Fruit fly (Drosophila melanogaster) whole organism, prepupa: ENCODE measurements around the gene CG9733.

Experiments used
- Blimp-1 ChIP-seq: fragments of 200-800 bp; sonication (Bioruptor generic); optimal IDR thresholded peaks from 3 replicates; lab custom pipeline; 2017; ENCODE audit warnings: missing biosample characterization, missing genetic modification characterization, mild to moderate bottlenecking, moderate library complexity, missing genetic modification reagents
- CG10631 ChIP-seq: fragments of 200-800 bp; sonication (Bioruptor generic); optimal IDR thresholded peaks from 2 replicates; lab custom pipeline; 2016; ENCODE audit warnings: missing biosample characterization, missing genetic modification characterization
- CG11294 ChIP-seq: fragments of 200-800 bp; sonication (Bioruptor generic); IDR thresholded peaks from 2 replicates; pipeline ENCODE4 v1.3.6; 2022; ENCODE audit warnings: missing biosample characterization, missing genetic modification characterization
- CG11762 ChIP-seq: fragments of 200-800 bp; sonication (Bioruptor generic); optimal IDR thresholded peaks from 3 replicates; lab custom pipeline; 2016; ENCODE audit warnings: missing biosample characterization, missing genetic modification characterization; ENCODE audit not compliant: insufficient read depth
- CG11902 ChIP-seq: fragments of 200-800 bp; sonication (Bioruptor generic); optimal IDR thresholded peaks from 3 replicates; lab custom pipeline; 2016; ENCODE audit warnings: missing biosample characterization, missing genetic modification characterization
- CG3032 ChIP-seq: fragments of 200-800 bp; optimal IDR thresholded peaks from 2 replicates; lab custom pipeline; 2019; ENCODE audit warnings: missing biosample characterization, mild to moderate bottlenecking, missing genetic modification characterization, moderate library complexity
- CG31627 ChIP-seq: fragments of 200-800 bp; sonication (Bioruptor generic); optimal IDR thresholded peaks from 3 replicates; lab custom pipeline; 2016; ENCODE audit warnings: missing biosample characterization, missing genetic modification characterization
- CG32006 ChIP-seq: fragments of 200-800 bp; sonication (Bioruptor generic); optimal IDR thresholded peaks from 3 replicates; lab custom pipeline; 2017; ENCODE audit warnings: missing biosample characterization, mild to moderate bottlenecking, missing genetic modification characterization
- CG34406 ChIP-seq: fragments of 200-800 bp; sonication (Bioruptor generic); optimal IDR thresholded peaks from 3 replicates; lab custom pipeline; 2016; ENCODE audit warnings: missing biosample characterization, missing genetic modification characterization
- CG3919 ChIP-seq: fragments of 200-800 bp; sonication (Bioruptor generic); optimal IDR thresholded peaks from 3 replicates; lab custom pipeline; 2016; ENCODE audit warnings: missing biosample characterization, missing genetic modification characterization
- CG4318 ChIP-seq: fragments of 200-800 bp; sonication (Bioruptor generic); optimal IDR thresholded peaks from 3 replicates; lab custom pipeline; 2017; ENCODE audit warnings: missing biosample characterization, mild to moderate bottlenecking, missing genetic modification characterization
- CG6276 ChIP-seq: fragments of 200-800 bp; sonication (Bioruptor generic); optimal IDR thresholded peaks from 2 replicates; lab custom pipeline; 2017; ENCODE audit warnings: missing biosample characterization, mild to moderate bottlenecking, missing genetic modification characterization
- CG6792 ChIP-seq: fragments of 200-800 bp; sonication (Bioruptor generic); optimal IDR thresholded peaks from 3 replicates; lab custom pipeline; 2016; ENCODE audit warnings: missing biosample characterization, missing genetic modification characterization
- CG6808 ChIP-seq: fragments of 200-800 bp; sonication (Bioruptor generic); optimal IDR thresholded peaks from 3 replicates; lab custom pipeline; 2017; ENCODE audit warnings: missing biosample characterization, missing genetic modification characterization, mild to moderate bottlenecking, moderate library complexity, missing genetic modification reagents
- CG6854 ChIP-seq: fragments of 200-800 bp; sonication (Bioruptor generic); optimal IDR thresholded peaks from 2 replicates; lab custom pipeline; 2017; ENCODE audit warnings: missing biosample characterization, mild to moderate bottlenecking, missing genetic modification characterization
- CG7368 ChIP-seq: fragments of 200-800 bp; sonication (Bioruptor generic); optimal IDR thresholded peaks from 3 replicates; lab custom pipeline; 2016; ENCODE audit warnings: missing biosample characterization, missing genetic modification characterization
- CG8632 ChIP-seq: fragments of 200-800 bp; sonication (Bioruptor generic); optimal IDR thresholded peaks from 3 replicates; lab custom pipeline; 2016; ENCODE audit warnings: missing biosample characterization, missing genetic modification characterization
- Eip75B ChIP-seq: fragments of 200-800 bp; sonication (Bioruptor generic); optimal IDR thresholded peaks from 3 replicates; lab custom pipeline; 2016; ENCODE audit warnings: missing biosample characterization, missing genetic modification characterization
- Eip78C ChIP-seq: fragments of 200-800 bp; sonication (Bioruptor generic); peaks from one replicate; lab custom pipeline; 2016; ENCODE audit warnings: missing biosample characterization, missing genetic modification characterization
- Gug ChIP-seq: fragments of 200-800 bp; sonication (Bioruptor generic); IDR thresholded peaks from 2 replicates; pipeline ENCODE4 v1.3.6; 2022; ENCODE audit warnings: missing biosample characterization, missing genetic modification characterization
- Hr39 ChIP-seq: fragments of 200-800 bp; sonication (Bioruptor generic); optimal IDR thresholded peaks from 2 replicates; lab custom pipeline; 2016; ENCODE audit warnings: missing biosample characterization, missing genetic modification characterization
- Hr4 ChIP-seq: fragments of 200-800 bp; sonication (Bioruptor generic); optimal IDR thresholded peaks from 3 replicates; lab custom pipeline; 2016; ENCODE audit warnings: missing biosample characterization, missing genetic modification characterization
- Lpt ChIP-seq: fragments of 200-800 bp; sonication (Bioruptor generic); optimal IDR thresholded peaks from 3 replicates; lab custom pipeline; 2016; ENCODE audit warnings: missing biosample characterization, missing genetic modification characterization
- OdsH ChIP-seq: fragments of 200-800 bp; sonication (Bioruptor generic); optimal IDR thresholded peaks from 3 replicates; lab custom pipeline; 2016; ENCODE audit warnings: missing biosample characterization, missing genetic modification characterization
- Smox ChIP-seq: fragments of 200-800 bp; sonication (Bioruptor generic); optimal IDR thresholded peaks from 3 replicates; lab custom pipeline; 2016; ENCODE audit warnings: missing biosample characterization, missing genetic modification characterization
- Sox102F ChIP-seq: fragments of 200-800 bp; sonication (Bioruptor generic); optimal IDR thresholded peaks from 2 replicates; lab custom pipeline; 2016; ENCODE audit warnings: missing biosample characterization, mild to moderate bottlenecking, missing genetic modification characterization
- Sox14 ChIP-seq: fragments of 200-800 bp; sonication (Bioruptor generic); optimal IDR thresholded peaks from 3 replicates; lab custom pipeline; 2016; ENCODE audit warnings: missing biosample characterization, missing genetic modification characterization
- Sox15 ChIP-seq: fragments of 200-800 bp; sonication (Bioruptor generic); optimal IDR thresholded peaks from 3 replicates; lab custom pipeline; 2016; ENCODE audit warnings: missing biosample characterization, missing genetic modification characterization
- acj6 ChIP-seq: fragments of 200-800 bp; sonication (Bioruptor generic); optimal IDR thresholded peaks from 3 replicates; lab custom pipeline; 2016; ENCODE audit warnings: missing biosample characterization, missing genetic modification characterization
- cyc ChIP-seq: fragments of 200-800 bp; sonication (Bioruptor generic); optimal IDR thresholded peaks from 3 replicates; lab custom pipeline; 2016; ENCODE audit warnings: missing biosample characterization, missing genetic modification characterization
- dsx ChIP-seq: fragments of 200-800 bp; optimal IDR thresholded peaks from 3 replicates; lab custom pipeline; 2019; ENCODE audit warnings: missing biosample characterization, mild to moderate bottlenecking, missing genetic modification characterization, moderate library complexity; ENCODE audit not compliant: poor library complexity, severe bottlenecking
- eg ChIP-seq: fragments of 200-800 bp; sonication (Bioruptor generic); IDR thresholded peaks from 3 replicates; pipeline ENCODE4 v1.3.6; 2022; ENCODE audit warnings: missing biosample characterization, missing genetic modification characterization
- esn ChIP-seq: fragments of 200-800 bp; sonication (Bioruptor generic); optimal IDR thresholded peaks from 2 replicates; lab custom pipeline; 2016; ENCODE audit warnings: missing biosample characterization, mild to moderate bottlenecking, missing genetic modification characterization, moderate library complexity
- fd59A ChIP-seq: fragments of 200-800 bp; sonication (Bioruptor generic); optimal IDR thresholded peaks from 2 replicates; lab custom pipeline; 2017; ENCODE audit warnings: missing biosample characterization, mild to moderate bottlenecking, missing genetic modification characterization, missing genetic modification reagents
- fd85E ChIP-seq: fragments of 200-800 bp; sonication (Bioruptor generic); optimal IDR thresholded peaks from 3 replicates; lab custom pipeline; 2016; ENCODE audit warnings: missing biosample characterization, missing genetic modification characterization
- fkh ChIP-seq: fragments of 200-800 bp; sonication (Bioruptor generic); optimal IDR thresholded peaks from 3 replicates; lab custom pipeline; 2017; ENCODE audit warnings: missing biosample characterization, mild to moderate bottlenecking, missing genetic modification characterization, moderate library complexity
- pdm3 ChIP-seq: fragments of 200-800 bp; sonication (Bioruptor generic); optimal IDR thresholded peaks from 3 replicates; lab custom pipeline; 2016; ENCODE audit warnings: missing biosample characterization, missing genetic modification characterization
- spab ChIP-seq: fragments of 200-800 bp; sonication (Bioruptor generic); optimal IDR thresholded peaks from 2 replicates; lab custom pipeline; 2017; ENCODE audit warnings: missing biosample characterization, mild to moderate bottlenecking, missing genetic modification characterization, missing genetic modification reagents
- ss ChIP-seq, 2 experiments: fragments of 200-800 bp; sonication (Bioruptor generic); optimal IDR thresholded peaks; 2 replicates in 1 of 2; 3 replicates in 1 of 2; lab custom pipeline; 2017 to 2018; ENCODE audit warnings: mild to moderate bottlenecking in 2 of 2, missing biosample characterization in 2 of 2, missing genetic modification characterization in 2 of 2, moderate library complexity in 1 of 2
- svp ChIP-seq: fragments of 200-800 bp; sonication (Bioruptor generic); peaks from one replicate; lab custom pipeline; 2016; ENCODE audit warnings: missing biosample characterization, missing genetic modification characterization

CG9733 gene

dm6 chr3R:30283940-30284339 is 37.4 kb upstream of the CG9733 start (continued):
- TF ChIP-seq fd59A (peak; percentile 53), CG3919 (GFP tag; lab: Kevin White, UChicago) (peak; percentile 56), CG11294 (GFP tag; lab: Robert Waterston, UW) (peak; percentile 47; the same call in 1 of the 2 replicates), Hr4 (GFP tag; lab: Kevin White, UChicago) (peak; percentile 80), Lpt (GFP tag; lab: Kevin White, UChicago) (no peak), CG34406 (peak; percentile 64), Sox102F (GFP tag; lab: Kevin White, UChicago) (peak; percentile 60), Eip78C (GFP tag; lab: Kevin White, UChicago) (peak; percentile 84), CG8632 (GFP tag; lab: Kevin White, UChicago) (peak; percentile 68), CG6854 (GFP tag; lab: Kevin White, UChicago) (no peak), Eip75B (peak; percentile 55), CG3032 (peak; percentile 65), CG4318 (peak; percentile 72), Blimp-1 (no peak), Smox (GFP tag; lab: Kevin White, UChicago) (peak; percentile 62), pdm3 (GFP tag; lab: Kevin White, UChicago) (peak; percentile 73), OdsH (GFP tag; lab: Kevin White, UChicago) (peak; percentile 81)
- TF ChIP-seq, all 60 proteins: peak for 46

- TF ChIP-seq spab (GFP tag; lab: Kevin White, UChicago) = no peak
- TF ChIP-seq Eip78C (GFP tag; lab: Kevin White, UChicago) = peak; percentile 38
- TF ChIP-seq CG11294 (GFP tag; lab: Robert Waterston, UW) = no peak
- no peak for TF ChIP-seq CG8632 (GFP tag; lab: Kevin White, UChicago)
- TF ChIP-seq svp (GFP tag; lab: Kevin White, UChicago) = peak; percentile 67
- no peak for TF ChIP-seq fd85E
- TF ChIP-seq eg = no peak
- TF ChIP-seq ss (GFP tag; optimal IDR thresholded peaks at IDR 0.05; lab: Kevin White, UChicago) = no peak
- TF ChIP-seq esn (GFP tag; lab: Kevin White, UChicago) = no peak
- TF ChIP-seq CG4318 = no peak
Measured at dm6 chr3R:30283037-30283590, 36.6 kb upstream of the CG9733 start.

dm6 chr3R:30282478-30282877 is 36.0 kb upstream of the CG9733 start:
- no peak for TF ChIP-seq CG3919 (GFP tag; lab: Kevin White, UChicago)
- TF ChIP-seq ss (GFP tag; optimal IDR thresholded peaks at IDR 0.05; lab: Kevin White, UChicago) = no peak
- no peak for TF ChIP-seq CG6808 (GFP tag; lab: Kevin White, UChicago)
- TF ChIP-seq svp (GFP tag; lab: Kevin White, UChicago) = peak; percentile 12
- peak; percentile 47 for TF ChIP-seq Eip78C (GFP tag; lab: Kevin White, UChicago)
- TF ChIP-seq CG32006 (GFP tag; lab: Kevin White, UChicago) = no peak
- TF ChIP-seq dsx (GFP tag; lab: Kevin White, UChicago) = peak; percentile 9
- TF ChIP-seq CG7368 = no peak
- TF ChIP-seq cyc (GFP tag; lab: Kevin White, UChicago) = no peak
- TF ChIP-seq CG34406 = no peak

dm6 chr3R:30281345-30282133 is 35.0 kb upstream of the CG9733 start:
- peak; percentile 38 for TF ChIP-seq CG6808 (GFP tag; lab: Kevin White, UChicago)
- TF ChIP-seq CG11294 (GFP tag; lab: Robert Waterston, UW) = no peak
- peak; percentile 84 for TF ChIP-seq CG31627 (GFP tag; lab: Kevin White, UChicago)
- TF ChIP-seq Sox102F (GFP tag; lab: Kevin White, UChicago) = peak; percentile 58
- no peak for TF ChIP-seq CG7368
- TF ChIP-seq pdm3 (GFP tag; lab: Kevin White, UChicago) = peak; percentile 56
- peak; percentile 21 for TF ChIP-seq CG34406
- TF ChIP-seq acj6 (GFP tag; lab: Kevin White, UChicago) = peak; percentile 37
- no peak for TF ChIP-seq CG4318
- TF ChIP-seq CG6854 (GFP tag; lab: Kevin White, UChicago) = peak; percentile 37
- no peak for TF ChIP-seq Sox15 (GFP tag; lab: Kevin White, UChicago)
- TF ChIP-seq Gug (GFP tag; lab: Robert Waterston, UW) = no peak
- TF ChIP-seq CG10631 (GFP tag; lab: Kevin White, UChicago) = peak; percentile 36
- no peak for TF ChIP-seq CG11762 (GFP tag; lab: Kevin White, UChicago)
- peak; percentile 43 for TF ChIP-seq CG6792 (GFP tag; lab: Kevin White, UChicago)
- peak; percentile 23 for TF ChIP-seq CG11902 (GFP tag; lab: Kevin White, UChicago)
- peak; percentile 39 for TF ChIP-seq Eip75B
- no peak for TF ChIP-seq spab (GFP tag; lab: Kevin White, UChicago)
- no peak for TF ChIP-seq Lpt (GFP tag; lab: Kevin White, UChicago)
- peak; percentile 86 for TF ChIP-seq Hr39 (GFP tag; lab: Kevin White, UChicago)
- no peak for TF ChIP-seq fkh (GFP tag; lab: Kevin White, UChicago)
- peak; percentile 76 for TF ChIP-seq Smox (GFP tag; lab: Kevin White, UChicago)
- TF ChIP-seq CG6276 (GFP tag; lab: Kevin White, UChicago) = no peak
- no peak for TF ChIP-seq fd85E
- TF ChIP-seq svp (GFP tag; lab: Kevin White, UChicago) = peak; percentile 93
- peak; percentile 57 for TF ChIP-seq Sox14 (GFP tag; lab: Kevin White, UChicago)
- peak; percentile 88 for TF ChIP-seq Eip78C (GFP tag; lab: Kevin White, UChicago)
- peak; percentile 63 for TF ChIP-seq cyc (GFP tag; lab: Kevin White, UChicago)
